Fruit fly (Drosophila melanogaster): Measurements from ENCODE around the gene CG12316.

CG12316 gene

dm6 chr3L:15142004-15142890 lies 5.5 kb upstream of the CG12316 start, which contains the start of gene Pdi (continued):
- TF ChIP-seq CG15514 (GFP tag; optimal IDR thresholded peaks at IDR 0.05) (peak; percentile 58), emc (GFP tag; optimal IDR thresholded peaks at IDR 0.05) (no peak), ATbp (GFP tag; optimal IDR thresholded peaks at IDR 0.05) (peak; percentile 6), Awh (GFP tag; IDR thresholded peaks at IDR 0.05) (no peak), Jarid2 (GFP tag; optimal IDR thresholded peaks at IDR 0.05) (peak; percentile 73), CG18011 (GFP tag; optimal IDR thresholded peaks at IDR 0.05) (no peak), CrebB (tag; optimal IDR thresholded peaks at IDR 0.05) (peak; percentile 41), CG10274 (GFP tag; optimal IDR thresholded peaks at IDR 0.05) (no peak), prd (optimal IDR thresholded peaks at IDR 0.05) (no peak), prd (GFP tag; IDR thresholded peaks at IDR 0.05) (no peak), Camta (GFP tag; optimal IDR thresholded peaks at IDR 0.05) (peak; percentile 31), Opbp (GFP tag; IDR thresholded peaks at IDR 0.05; ENCODE audit: partially characterized antibody) (peak; percentile 75; the same call in 2 of the 3 replicates), CG32772 (GFP tag; IDR thresholded peaks at IDR 0.05) (no peak), tna (GFP tag; IDR thresholded peaks at IDR 0.05; ENCODE audit: partially characterized antibody) (no peak; the same call in 1 of the 2 replicates), NC2β (GFP tag; optimal IDR thresholded peaks at IDR 0.05) (peak; percentile 48), sob (GFP tag; IDR thresholded peaks at IDR 0.05) (peak; percentile 60; the same call in 1 of the 2 replicates), Blimp-1 (GFP tag; optimal IDR thresholded peaks at IDR 0.05) (peak; percentile 24), CG6683 (GFP tag; optimal IDR thresholded peaks at IDR 0.05) (no peak), ken (GFP tag; IDR thresholded peaks at IDR 0.05) (no peak), vvl (GFP tag; IDR thresholded peaks at IDR 0.05) (peak; percentile 76), br (optimal IDR thresholded peaks at IDR 0.05) (no peak), CG7556 (GFP tag; optimal IDR thresholded peaks at IDR 0.05) (no peak), tll (GFP tag; optimal IDR thresholded peaks at IDR 0.05) (no peak), kay (GFP tag; optimal IDR thresholded peaks at IDR 0.05) (peak; percentile 7), CG4360 (GFP tag; IDR thresholded peaks at IDR 0.05) (no peak), CG12219 (GFP tag; optimal IDR thresholded peaks at IDR 0.05) (no peak), Hmx (GFP tag; optimal IDR thresholded peaks at IDR 0.05) (no peak), CG18476 (GFP tag; optimal IDR thresholded peaks at IDR 0.05) (no peak), yki (optimal IDR thresholded peaks at IDR 0.05) (no peak), BtbVII (GFP tag; optimal IDR thresholded peaks at IDR 0.05) (no peak), tx (GFP tag; optimal IDR thresholded peaks at IDR 0.05) (peak; percentile 19), odd (GFP tag; optimal IDR thresholded peaks at IDR 0.05) (no peak), CG32767 (GFP tag; IDR thresholded peaks at IDR 0.05) (peak; percentile 70), Stat92E (GFP tag; optimal IDR thresholded peaks at IDR 0.05) (peak in 1 of 3 experiments; percentile 90), tup (GFP tag; optimal IDR thresholded peaks at IDR 0.05) (no peak), CG9609 (GFP tag; optimal IDR thresholded peaks at IDR 0.05) (no peak), D19B (GFP tag; optimal IDR thresholded peaks at IDR 0.05) (no peak), CG8478 (optimal IDR thresholded peaks at IDR 0.05) (no peak), CG17912 (GFP tag; optimal IDR thresholded peaks at IDR 0.05) (peak; percentile 34), CG7357 (GFP tag; IDR thresholded peaks at IDR 0.05) (no peak), CG6272 (GFP tag; IDR thresholded peaks at IDR 0.05) (0 out of 2 replicates have a peak, but pooled peaks have one; percentile 41), seq (GFP tag; IDR thresholded peaks at IDR 0.05) (peak; percentile 43; the same call in 1 of the 2 replicates), CG5953 (GFP tag; IDR thresholded peaks at IDR 0.05) (no peak), sens (GFP tag) (peak; percentile 94), D (optimal IDR thresholded peaks at IDR 0.05) (peak; percentile 24), D (GFP tag; optimal IDR thresholded peaks at IDR 0.05) (no peak), CG17359 (tag; optimal IDR thresholded peaks at IDR 0.05) (peak; percentile 56), nerfin-1 (tag; optimal IDR thresholded peaks at IDR 0.05) (peak; percentile 41), NfI (GFP tag; optimal IDR thresholded peaks at IDR 0.05) (peak; percentile 10), PHDP (tag; optimal IDR thresholded peaks at IDR 0.05) (peak; percentile 44)
